Worm (Caenorhabditis elegans) whole organism, dauer: ENCODE data around the gene pitr-1.
A peak's percentile ranks its signal among the peaks of the same experiment; 100 is the strongest.
"Not testable (repeated sequence)": the region's sequence is repeated elsewhere in the genome, so short reads cannot be mapped to it uniquely, and the experiment has no call there.

Source experiments
- unc-62 ChIP-seq: sonication (generic microtip); optimal IDR thresholded peaks from 2 replicates; lab custom pipeline; 2017; ENCODE audit warnings: missing biosample characterization, missing genetic modification reagents, missing genetic modification characterization

The pitr-1 gene

ce11 chrIV:7393700-7394099 is at the start of gene pitr-1:
Gene pitr-1, plus strand, starts transcription at chrIV:7394085.
- TF ChIP-seq unc-62 (GFP tag; lab: Kevin White, UChicago): no peak

ce11 chrIV:7346751-7347150 is 47.1 kb upstream of the pitr-1 start, which contains the start of gene daf-42:
Gene daf-42, minus strand, starts transcription at chrIV:7346851.
- TF ChIP-seq unc-62 (GFP tag; lab: Kevin White, UChicago): no peak

DNA sequence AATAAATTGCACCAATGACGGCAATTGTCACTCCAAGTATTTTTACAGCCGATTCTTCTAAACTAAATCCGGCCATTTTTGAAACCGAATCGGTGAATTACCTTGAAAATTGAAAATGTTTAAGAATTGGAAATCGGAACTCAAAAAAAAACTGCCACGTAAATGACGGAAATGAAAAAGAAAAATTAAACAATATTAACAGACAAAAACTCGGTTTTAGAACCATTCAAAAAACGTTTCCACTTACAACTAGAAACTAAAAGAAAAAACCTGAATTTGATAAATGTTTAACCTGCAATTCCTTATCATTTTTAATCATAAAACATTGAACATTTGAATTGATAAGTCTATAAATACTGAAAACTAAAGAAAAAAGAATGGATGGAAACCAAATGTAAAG is 28.9 kb upstream of the pitr-1 start, which contains the start of gene Y40C5A.4:
Y40C5A.4 (minus strand) TSS at position 101 of the 400 bp plus-strand sequence.
- TF ChIP-seq unc-62 (GFP tag; lab: Kevin White, UChicago): not testable (repeated sequence)

ce11 chrIV:7374847-7375246 is 19.0 kb upstream of the pitr-1 start, which contains the start of gene T12B3.3:
Gene T12B3.3, plus strand, starts transcription at chrIV:7375147.
- TF ChIP-seq unc-62 (GFP tag; lab: Kevin White, UChicago): not testable (repeated sequence)

- TF ChIP-seq unc-62 (GFP tag; lab: Kevin White, UChicago): no peak
Observed at ce11 chrIV:7376511-7376910, 17.4 kb upstream of the pitr-1 start, which contains the start of gene T12B3.2. Gene T12B3.2, plus strand, starts transcription at chrIV:7376811.

- no peak for TF ChIP-seq unc-62 (GFP tag; lab: Kevin White, UChicago)
Observed at ce11 chrIV:7381754-7382153, 12.1 kb upstream of the pitr-1 start, which contains the start of gene ptp-8. Gene ptp-8, plus strand, starts transcription at chrIV:7382054.

ce11 chrIV:7386835-7387551 is 6.9 kb upstream of the pitr-1 start:
- TF ChIP-seq unc-62 (GFP tag; lab: Kevin White, UChicago): no peak

DNA sequence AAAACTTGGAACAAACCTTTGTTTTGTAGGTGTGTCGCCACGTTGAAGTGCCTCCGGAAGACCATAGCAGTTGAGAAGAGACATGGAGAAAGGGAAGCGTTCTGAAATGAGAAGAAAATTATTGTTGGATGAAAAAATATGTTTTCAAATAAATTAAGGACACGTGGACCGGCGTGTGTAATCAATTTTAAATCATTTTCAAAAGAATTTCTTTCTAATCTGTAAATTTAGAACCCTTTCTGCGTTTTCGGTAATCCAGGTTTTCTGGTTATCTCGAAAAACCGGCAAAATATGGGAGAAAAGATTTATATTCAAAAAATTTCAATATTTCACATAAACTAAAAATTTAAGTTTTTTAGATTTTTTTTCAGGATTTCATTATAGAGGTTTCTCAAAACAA is 5.0 kb upstream of the pitr-1 start, which contains the start of gene mob-3:
mob-3 (minus strand) TSS at position 101 of the 400 bp plus-strand sequence.
- no peak for TF ChIP-seq unc-62 (GFP tag; lab: Kevin White, UChicago)

DNA sequence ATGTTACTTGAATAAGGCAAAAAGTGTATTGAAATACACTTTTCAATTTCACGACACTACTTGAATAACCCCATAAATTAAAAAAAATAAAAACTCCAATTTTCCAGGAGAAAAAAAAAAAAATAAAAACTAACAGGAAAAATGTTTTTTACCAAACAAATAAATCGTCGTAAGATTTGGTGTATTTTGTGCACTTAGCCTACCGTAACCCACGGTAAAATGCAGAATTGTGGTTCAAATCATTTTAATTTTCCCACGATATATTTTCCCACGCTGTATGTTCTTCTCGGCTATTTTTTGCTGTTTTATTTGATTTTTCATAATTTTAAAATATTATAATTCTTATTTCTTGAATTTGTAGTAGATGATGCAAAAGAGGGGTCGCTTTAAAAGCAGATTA is 4.2 kb upstream of the pitr-1 start:
- no peak for TF ChIP-seq unc-62 (GFP tag; lab: Kevin White, UChicago)

ce11 chrIV:7390126-7390766 is 3.6 kb upstream of the pitr-1 start:
- no peak for TF ChIP-seq unc-62 (GFP tag; lab: Kevin White, UChicago)

DNA sequence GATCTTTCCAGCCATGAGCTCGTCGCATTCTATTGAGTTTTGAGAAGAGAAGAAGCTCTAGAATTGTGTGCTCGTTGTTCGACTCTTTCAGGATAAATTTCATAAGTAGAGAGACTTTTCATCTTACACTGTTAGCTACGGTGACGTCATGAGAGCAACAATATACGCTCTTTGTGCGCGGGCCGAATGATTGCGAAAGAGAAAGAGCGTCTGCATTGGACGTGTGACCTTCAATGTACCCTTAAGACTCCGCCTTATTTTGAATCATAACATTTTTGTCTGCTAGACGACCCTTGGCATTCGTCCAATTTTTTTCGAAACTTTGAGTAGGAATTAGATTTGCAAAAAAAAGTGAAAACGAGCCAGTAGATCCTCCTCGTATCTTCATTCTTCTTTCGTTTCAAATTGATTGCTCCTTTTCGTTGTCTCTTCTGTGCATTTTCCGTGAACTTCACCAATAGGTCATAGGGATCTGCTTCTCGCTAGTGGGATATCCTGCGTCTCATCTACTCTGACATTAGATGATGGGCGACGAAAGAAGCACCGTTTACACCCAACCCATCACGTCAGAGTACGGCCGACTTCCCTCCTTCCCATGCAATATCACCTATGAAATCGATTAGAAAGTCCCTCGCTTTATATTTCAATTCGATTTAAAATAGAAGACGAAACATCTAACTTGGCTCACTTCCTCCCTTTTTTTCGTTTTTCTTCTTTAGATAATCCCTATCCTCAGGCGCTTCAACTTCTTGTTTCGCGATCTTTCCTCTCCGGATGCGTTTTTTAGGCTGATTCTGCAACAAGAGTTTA is 2.1 kb upstream of the pitr-1 start:
- no peak for TF ChIP-seq unc-62 (GFP tag; lab: Kevin White, UChicago)

- no peak for TF ChIP-seq unc-62 (GFP tag; lab: Kevin White, UChicago)
Observed at ce11 chrIV:7397507-7397906, 3.6 kb downstream of the pitr-1 start.

DNA sequence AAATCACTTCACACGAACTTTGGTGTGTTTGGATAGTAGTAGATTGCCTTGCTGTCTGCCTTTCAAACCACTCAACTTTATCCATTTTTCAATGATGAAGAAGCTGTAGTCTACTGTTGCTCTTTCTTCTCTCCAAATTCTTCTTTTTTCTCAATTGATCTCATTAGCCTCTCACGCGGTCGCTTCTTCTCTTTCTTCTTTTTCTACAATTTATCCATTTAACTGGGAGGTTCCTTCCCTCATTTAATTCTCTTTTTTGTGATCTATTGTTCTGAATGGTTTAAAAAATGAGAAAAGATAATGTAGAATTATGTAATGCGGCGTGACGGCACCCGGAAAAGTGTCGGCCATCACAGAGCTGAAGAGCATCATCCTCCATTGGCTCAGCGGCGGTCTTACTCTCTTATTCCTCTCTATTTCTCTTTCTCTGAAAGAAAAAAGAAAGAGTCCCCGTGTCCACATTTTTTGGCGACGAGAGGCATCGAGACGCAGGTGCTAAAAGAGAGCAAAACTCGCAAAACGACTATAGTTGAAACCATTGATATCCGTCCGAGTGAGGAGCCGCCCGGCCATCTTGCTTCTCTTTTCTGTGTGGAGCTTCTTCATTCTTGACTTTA is 6.7 kb downstream of the pitr-1 start:
- no peak for TF ChIP-seq unc-62 (GFP tag; lab: Kevin White, UChicago)

DNA sequence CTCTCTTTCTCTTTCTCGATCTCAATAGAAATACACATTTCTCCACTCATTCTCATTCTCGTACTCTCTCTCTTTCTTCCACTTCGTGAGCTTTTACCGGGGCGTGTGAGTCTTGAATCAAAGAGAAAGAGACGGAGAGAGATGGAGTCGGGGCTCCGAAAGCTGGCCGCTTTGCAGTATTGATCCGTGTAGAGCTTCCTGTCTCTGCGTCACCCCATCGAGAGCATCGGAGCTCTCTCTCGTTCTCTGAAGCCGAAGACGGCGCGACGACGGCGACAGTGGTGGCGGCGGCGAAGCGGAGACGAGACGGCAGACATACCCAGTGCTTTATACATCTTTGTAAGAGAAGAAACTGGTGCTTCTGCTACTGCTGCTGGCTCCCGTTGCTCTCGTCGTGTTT is 8.2 kb downstream of the pitr-1 start:
- peak; percentile 26 for TF ChIP-seq unc-62 (GFP tag; lab: Kevin White, UChicago)

- no peak for TF ChIP-seq unc-62 (GFP tag; lab: Kevin White, UChicago)
Observed at ce11 chrIV:7403422-7403821, 9.5 kb downstream of the pitr-1 start.
